Worm (Caenorhabditis elegans) whole organism, early embryonic: Measurements from ENCODE around the gene mxl-3.

Source experiments
- B0310.2 ChIP-seq: sonication (generic microtip); optimal IDR thresholded peaks from 2 replicates; lab custom pipeline; 2016; ENCODE audit warnings: mild to moderate bottlenecking, missing genetic modification characterization, missing compliant biosample characterization
- F13C5.2 ChIP-seq: sonication (generic microtip); optimal IDR thresholded peaks from 2 replicates; lab custom pipeline; 2017; ENCODE audit warnings: mild to moderate bottlenecking, missing genetic modification characterization, inconsistent platforms, missing compliant biosample characterization
- aly-1 ChIP-seq: sonication (generic microtip); optimal IDR thresholded peaks from 2 replicates; lab custom pipeline; 2016; ENCODE audit warnings: missing genetic modification characterization, missing compliant biosample characterization
- ama-1 ChIP-seq: fragments of 150-350 bp; optimal IDR thresholded peaks from 2 replicates; lab custom pipeline; 2014
- ceh-13 ChIP-seq: fragments of 200-800 bp; sonication (Bioruptor generic); optimal IDR thresholded peaks from 2 replicates; lab custom pipeline; 2018; ENCODE audit warnings: mild to moderate bottlenecking, missing genetic modification characterization, missing compliant biosample characterization
- ceh-36 ChIP-seq: sonication (generic microtip); optimal IDR thresholded peaks from 2 replicates; lab custom pipeline; 2016; ENCODE audit warnings: missing genetic modification characterization, inconsistent platforms, missing compliant biosample characterization
- ets-7 ChIP-seq: sonication (generic microtip); optimal IDR thresholded peaks from 2 replicates; lab custom pipeline; 2016; ENCODE audit warnings: missing genotype, missing genetic modification characterization, missing compliant biosample characterization
- flt-1 ChIP-seq: fragments of 200-800 bp; sonication (Bioruptor generic); IDR thresholded peaks from 2 replicates; pipeline ENCODE4 v1.3.6; 2022; ENCODE audit warnings: missing genetic modification characterization, missing compliant biosample characterization
- hmbx-1 ChIP-seq: sonication (generic microtip); optimal IDR thresholded peaks from 2 replicates; lab custom pipeline; 2016; ENCODE audit warnings: mild to moderate bottlenecking, missing genetic modification characterization, missing compliant biosample characterization
- hmg-4 ChIP-seq: fragments of 200-800 bp; sonication (Bioruptor generic); optimal IDR thresholded peaks from 2 replicates; lab custom pipeline; 2018; ENCODE audit warnings: mild to moderate bottlenecking, missing genetic modification characterization, missing compliant biosample characterization
- hnd-1 ChIP-seq: sonication (generic microtip); optimal IDR thresholded peaks from 2 replicates; lab custom pipeline; 2016; ENCODE audit warnings: missing genetic modification characterization, missing compliant biosample characterization
- pes-1 ChIP-seq: fragments of 200-800 bp; sonication (Bioruptor generic); IDR thresholded peaks from 2 replicates; pipeline ENCODE4 v1.3.6; 2022; ENCODE audit warnings: missing genetic modification reagents, missing genetic modification characterization, missing compliant biosample characterization
- scrt-1 ChIP-seq: fragments of 200-800 bp; sonication (Bioruptor generic); IDR thresholded peaks from 2 replicates; pipeline ENCODE4 v1.3.6; 2022; ENCODE audit warnings: missing genetic modification characterization, missing compliant biosample characterization
- sea-1 ChIP-seq: fragments of 200-800 bp; sonication (Bioruptor generic); conservative IDR thresholded peaks from 2 replicates; pipeline ENCODE4 v1.3.6; 2022; ENCODE audit warnings: missing genetic modification characterization, missing compliant biosample characterization
- tbx-11 ChIP-seq: fragments of 200-800 bp; sonication (Bioruptor generic); IDR thresholded peaks from 2 replicates; pipeline ENCODE4 v1.3.6; 2022; ENCODE audit warnings: missing genetic modification characterization, missing compliant biosample characterization
- tbx-37 ChIP-seq: fragments of 200-800 bp; sonication (Bioruptor generic); conservative IDR thresholded peaks from 2 replicates; pipeline ENCODE4 v1.3.6; 2022; ENCODE audit warnings: missing genetic modification reagents, missing genetic modification characterization, missing compliant biosample characterization
- tra-4 ChIP-seq: sonication (generic microtip); optimal IDR thresholded peaks from 2 replicates; lab custom pipeline; 2017; ENCODE audit warnings: missing genetic modification characterization, missing compliant biosample characterization

Gene mxl-3

ce11 chrX:13384743-13385142 lies 34.1 kb upstream of the mxl-3 start:
- TF ChIP-seq ceh-36 (tag; lab: Kevin White, UChicago) (no peak), F13C5.2 (tag; lab: Kevin White, UChicago) (no peak), hmbx-1 (tag; lab: Kevin White, UChicago) (no peak), flt-1 (GFP tag; lab: Robert Waterston, UW) (no peak), scrt-1 (GFP tag; lab: Robert Waterston, UW) (no peak), hmg-4 (GFP tag; lab: Kevin White, UChicago) (no peak), ama-1 (no peak), B0310.2 (no peak), aly-1 (no peak), hnd-1 (tag; lab: Kevin White, UChicago) (no peak), tbx-37 (no peak)

- TF ChIP-seq ama-1 (no peak), B0310.2 (no peak), sea-1 (no peak), tra-4 (no peak), scrt-1 (GFP tag; lab: Robert Waterston, UW) (no peak), hnd-1 (tag; lab: Kevin White, UChicago) (no peak), aly-1 (no peak), hmbx-1 (tag; lab: Kevin White, UChicago) (no peak), ceh-13 (no peak), hmg-4 (GFP tag; lab: Kevin White, UChicago) (no peak), ets-7 (tag; lab: Kevin White, UChicago) (no peak), tbx-37 (no peak), F13C5.2 (tag; lab: Kevin White, UChicago) (no peak), ceh-36 (tag; lab: Kevin White, UChicago) (no peak), pes-1 (GFP tag; lab: Robert Waterston, UW) (no peak), flt-1 (GFP tag; lab: Robert Waterston, UW) (no peak)
Observed at ce11 chrX:13383273-13383672, 32.7 kb upstream of the mxl-3 start.

- TF ChIP-seq ama-1 (no peak), pes-1 (GFP tag; lab: Robert Waterston, UW) (no peak), aly-1 (no peak), sea-1 (no peak), B0310.2 (no peak), flt-1 (GFP tag; lab: Robert Waterston, UW) (no peak), hmg-4 (GFP tag; lab: Kevin White, UChicago) (no peak), tbx-11 (GFP tag; lab: Robert Waterston, UW) (no peak), hmbx-1 (tag; lab: Kevin White, UChicago) (no peak), ets-7 (tag; lab: Kevin White, UChicago) (no peak), scrt-1 (GFP tag; lab: Robert Waterston, UW) (no peak), hnd-1 (tag; lab: Kevin White, UChicago) (no peak), ceh-13 (no peak), F13C5.2 (tag; lab: Kevin White, UChicago) (no peak), tbx-37 (no peak), ceh-36 (tag; lab: Kevin White, UChicago) (no peak), tra-4 (no peak)
Observed at ce11 chrX:13380988-13381742, 30.6 kb upstream of the mxl-3 start.

- TF ChIP-seq hnd-1 (tag; lab: Kevin White, UChicago) (no peak), pes-1 (GFP tag; lab: Robert Waterston, UW) (no peak), hmg-4 (GFP tag; lab: Kevin White, UChicago) (no peak), scrt-1 (GFP tag; lab: Robert Waterston, UW) (no peak), aly-1 (no peak), ama-1 (no peak), ets-7 (tag; lab: Kevin White, UChicago) (no peak), tra-4 (no peak), hmbx-1 (tag; lab: Kevin White, UChicago) (no peak), B0310.2 (no peak), tbx-37 (no peak), tbx-11 (GFP tag; lab: Robert Waterston, UW) (no peak), sea-1 (no peak), ceh-13 (no peak), ceh-36 (tag; lab: Kevin White, UChicago) (no peak), F13C5.2 (tag; lab: Kevin White, UChicago) (no peak), flt-1 (GFP tag; lab: Robert Waterston, UW) (no peak)
Observed at ce11 chrX:13379072-13379471, 28.5 kb upstream of the mxl-3 start.

ce11 chrX:13376851-13377250 lies 26.2 kb upstream of the mxl-3 start, which contains the start of the genes C49F8.14 and gem-1:
TSS of gene C49F8.14 (minus strand) at chrX:13376949.
TSS of gene gem-1 (minus strand) at chrX:13376992.
- no peak for TF ChIP-seq hmbx-1 (tag; lab: Kevin White, UChicago)
- TF ChIP-seq ceh-13: no peak
- no peak for TF ChIP-seq tra-4
- no peak for TF ChIP-seq hnd-1 (tag; lab: Kevin White, UChicago)
- TF ChIP-seq hmg-4 (GFP tag; lab: Kevin White, UChicago): no peak
- TF ChIP-seq ama-1: no peak
- no peak for TF ChIP-seq tbx-37
- no peak for TF ChIP-seq flt-1 (GFP tag; lab: Robert Waterston, UW)

- TF ChIP-seq hmbx-1 (tag; lab: Kevin White, UChicago) (no peak), scrt-1 (GFP tag; lab: Robert Waterston, UW) (no peak), aly-1 (no peak), hnd-1 (tag; lab: Kevin White, UChicago) (no peak), ceh-36 (tag; lab: Kevin White, UChicago) (no peak), tra-4 (no peak), ceh-13 (no peak), F13C5.2 (tag; lab: Kevin White, UChicago) (no peak), tbx-37 (no peak), ets-7 (tag; lab: Kevin White, UChicago) (no peak), tbx-11 (GFP tag; lab: Robert Waterston, UW) (no peak), flt-1 (GFP tag; lab: Robert Waterston, UW) (no peak), ama-1 (no peak), pes-1 (GFP tag; lab: Robert Waterston, UW) (no peak), B0310.2 (no peak), hmg-4 (GFP tag; lab: Kevin White, UChicago) (no peak), sea-1 (no peak)
Observed at ce11 chrX:13376185-13376584, 25.6 kb upstream of the mxl-3 start.

- TF ChIP-seq flt-1 (GFP tag; lab: Robert Waterston, UW): no peak
Observed at ce11 chrX:13368283-13368682, 17.7 kb upstream of the mxl-3 start.
